Fruit fly (Drosophila melanogaster): ENCODE data around the gene GABPI.

DNA sequence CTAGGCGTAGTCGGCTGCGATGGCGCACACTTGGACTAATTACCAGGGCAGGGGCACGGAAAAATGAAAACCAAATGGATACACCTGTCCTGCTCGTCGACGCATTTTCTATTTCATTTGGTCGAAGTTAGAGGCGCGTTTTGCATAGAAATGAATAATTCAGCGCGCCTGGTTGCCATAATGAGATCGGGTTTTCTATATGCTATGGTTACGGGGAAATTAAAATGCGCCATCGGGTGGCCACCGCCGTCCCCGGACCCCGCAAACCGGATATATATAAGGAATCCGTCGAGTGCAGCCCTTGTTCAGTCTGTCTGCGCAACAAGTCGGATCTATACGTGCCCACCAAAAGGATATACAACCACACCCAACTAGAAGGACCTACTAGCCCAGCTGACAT lies 13.3 kb downstream of the GABPI start, which contains the start of gene FASN2:
- TF ChIP-seq ttk (optimal IDR thresholded peaks at IDR 0.05), result no peak
- no peak for TF ChIP-seq insv (optimal IDR thresholded peaks at IDR 0.05)
- no peak for TF ChIP-seq psq (optimal IDR thresholded peaks at IDR 0.05)
- TF ChIP-seq Sin3A (optimal IDR thresholded peaks at IDR 0.05), result no peak
- TF ChIP-seq h (optimal IDR thresholded peaks at IDR 0.05), result no peak
- TF ChIP-seq Myc (optimal IDR thresholded peaks at IDR 0.05), result no peak
